Fruit fly (Drosophila melanogaster) whole organism: ENCODE results near the gene GstZ2.

Source experiments
- CG8478 ChIP-seq: fragments of >200 bp; optimal IDR thresholded peaks from 2 replicates; lab custom pipeline; 2018; ENCODE audit warnings: inconsistent platforms
- Dll ChIP-seq: fragments of >200 bp; optimal IDR thresholded peaks from 2 replicates; lab custom pipeline; 2017
- EcR ChIP-seq, 2 experiments: fragments of >200 bp; optimal IDR thresholded peaks; 2 replicates each; lab custom pipeline; 2017; ENCODE audit warnings: missing biosample characterization in 2 of 2, missing genetic modification characterization in 2 of 2, missing genetic modification reagents in 2 of 2
- pan ChIP-seq: fragments of >200 bp; optimal IDR thresholded peaks from 2 replicates; lab custom pipeline; 2017
- psq ChIP-seq: fragments of >200 bp; optimal IDR thresholded peaks from 2 replicates; lab custom pipeline; 2017
- usp ChIP-seq: fragments of >200 bp; optimal IDR thresholded peaks from 2 replicates; lab custom pipeline; 2017; ENCODE audit warnings: missing biosample characterization, missing genetic modification characterization, mixed read lengths

GstZ2 gene

dm6 chr3R:9460488-9461150 lies at the start of gene GstZ2:
Gene GstZ2 (minus strand): TSS chr3R:9460652.
- no peak for TF ChIP-seq pan
- TF ChIP-seq Dll (lab: Kevin White, UChicago), result no peak
- TF ChIP-seq psq (lab: Kevin White, UChicago), result no peak
- no peak for TF ChIP-seq usp (GFP tag; lab: Kevin White, UChicago)
- TF ChIP-seq CG8478 (lab: Kevin White, UChicago), result no peak
- no peak for TF ChIP-seq EcR (GFP tag; optimal IDR thresholded peaks at IDR 0.05; lab: Kevin White, UChicago)

- no peak for TF ChIP-seq psq (lab: Kevin White, UChicago)
- no peak for TF ChIP-seq usp (GFP tag; lab: Kevin White, UChicago)
- TF ChIP-seq EcR (GFP tag; optimal IDR thresholded peaks at IDR 0.05; lab: Kevin White, UChicago), result no peak
- TF ChIP-seq Dll (lab: Kevin White, UChicago), result no peak
- TF ChIP-seq CG8478 (lab: Kevin White, UChicago), result no peak
- no peak for TF ChIP-seq pan
Measured at dm6 chr3R:9510070-9510518, 49.6 kb upstream of the GstZ2 start, which contains the start of gene rump. Gene rump (minus strand): TSS chr3R:9510324.

- TF ChIP-seq usp (GFP tag; lab: Kevin White, UChicago) (no peak), psq (lab: Kevin White, UChicago) (no peak), EcR (GFP tag; optimal IDR thresholded peaks at IDR 0.05; lab: Kevin White, UChicago) (no peak), pan (no peak), CG8478 (lab: Kevin White, UChicago) (no peak)
Measured at dm6 chr3R:9504355-9504754, 43.9 kb upstream of the GstZ2 start, which contains the start of gene CG8149. Gene CG8149 (plus strand): TSS chr3R:9504656.

dm6 chr3R:9503329-9504088 lies 43.1 kb upstream of the GstZ2 start:
- TF ChIP-seq Dll (lab: Kevin White, UChicago) (no peak), pan (no peak), CG8478 (lab: Kevin White, UChicago) (no peak), EcR (GFP tag; optimal IDR thresholded peaks at IDR 0.05; lab: Kevin White, UChicago) (peak in 1 of 2 experiments; percentile 16), usp (GFP tag; lab: Kevin White, UChicago) (no peak), psq (lab: Kevin White, UChicago) (no peak)

dm6 chr3R:9502416-9502763 lies 41.9 kb upstream of the GstZ2 start, which contains the start of gene RhoL:
Gene RhoL (minus strand): TSS chr3R:9502581.
- TF ChIP-seq pan (no peak), Dll (lab: Kevin White, UChicago) (no peak), psq (lab: Kevin White, UChicago) (no peak), usp (GFP tag; lab: Kevin White, UChicago) (no peak), CG8478 (lab: Kevin White, UChicago) (no peak), EcR (GFP tag; optimal IDR thresholded peaks at IDR 0.05; lab: Kevin White, UChicago) (no peak)

dm6 chr3R:9501489-9502415 lies 41.3 kb upstream of the GstZ2 start:
- TF ChIP-seq CG8478 (lab: Kevin White, UChicago) (no peak), usp (GFP tag; lab: Kevin White, UChicago) (no peak), Dll (lab: Kevin White, UChicago) (no peak), EcR (GFP tag; optimal IDR thresholded peaks at IDR 0.05; lab: Kevin White, UChicago) (no peak), pan (no peak), psq (lab: Kevin White, UChicago) (no peak)

- TF ChIP-seq CG8478 (lab: Kevin White, UChicago), result no peak
- no peak for TF ChIP-seq psq (lab: Kevin White, UChicago)
- TF ChIP-seq pan, result no peak
- TF ChIP-seq usp (GFP tag; lab: Kevin White, UChicago), result no peak
- no peak for TF ChIP-seq EcR (GFP tag; optimal IDR thresholded peaks at IDR 0.05; lab: Kevin White, UChicago)
- no peak for TF ChIP-seq Dll (lab: Kevin White, UChicago)
Measured at dm6 chr3R:9500193-9501051, 40.0 kb upstream of the GstZ2 start.

- TF ChIP-seq Dll (lab: Kevin White, UChicago) (no peak), CG8478 (lab: Kevin White, UChicago) (no peak), EcR (GFP tag; optimal IDR thresholded peaks at IDR 0.05; lab: Kevin White, UChicago) (no peak), pan (no peak), psq (lab: Kevin White, UChicago) (no peak), usp (GFP tag; lab: Kevin White, UChicago) (no peak)
Measured at dm6 chr3R:9499238-9499637, 38.8 kb upstream of the GstZ2 start.

dm6 chr3R:9496748-9497147 lies 36.3 kb upstream of the GstZ2 start:
- TF ChIP-seq Dll (lab: Kevin White, UChicago) (no peak), pan (no peak), EcR (GFP tag; optimal IDR thresholded peaks at IDR 0.05; lab: Kevin White, UChicago) (no peak), CG8478 (lab: Kevin White, UChicago) (no peak), usp (GFP tag; lab: Kevin White, UChicago) (no peak), psq (lab: Kevin White, UChicago) (no peak)

- TF ChIP-seq usp (GFP tag; lab: Kevin White, UChicago) (no peak), Dll (lab: Kevin White, UChicago) (no peak), pan (no peak), CG8478 (lab: Kevin White, UChicago) (no peak), EcR (GFP tag; optimal IDR thresholded peaks at IDR 0.05; lab: Kevin White, UChicago) (no peak), psq (lab: Kevin White, UChicago) (no peak)
Measured at dm6 chr3R:9494627-9495009, 34.2 kb upstream of the GstZ2 start, which contains the start of gene phu. Gene phu (plus strand): TSS chr3R:9494801.
